Fruit fly (Drosophila melanogaster): Measurements from ENCODE around the gene CycJ.

Gene CycJ

dm6 chr3L:3450410-3450809, 15.8 kb upstream of the CycJ start (continued):
- TF ChIP-seq CG11723 (GFP tag; optimal IDR thresholded peaks at IDR 0.05), result no peak
- no peak for TF ChIP-seq bowl (GFP tag; IDR thresholded peaks at IDR 0.05)
- peak; percentile 21 for TF ChIP-seq CG8388 (GFP tag; optimal IDR thresholded peaks at IDR 0.05)
- TF ChIP-seq MTF-1 (GFP tag; optimal IDR thresholded peaks at IDR 0.05; ENCODE audit: borderline replicate concordance), result no peak
- TF ChIP-seq row (GFP tag; IDR thresholded peaks at IDR 0.05), result peak; percentile 71
- no peak for TF ChIP-seq Rx (GFP tag; IDR thresholded peaks at IDR 0.05)
- no peak for TF ChIP-seq CG15696 (tag; optimal IDR thresholded peaks at IDR 0.05)
- no peak for TF ChIP-seq CG6791 (GFP tag; IDR thresholded peaks at IDR 0.05; ENCODE audit: partially characterized antibody)
- TF ChIP-seq Oaz (GFP tag; IDR thresholded peaks at IDR 0.05), result no peak
- TF ChIP-seq Side (GFP tag; optimal IDR thresholded peaks at IDR 0.05), result no peak
- no peak for TF ChIP-seq Sry-β (GFP tag; optimal IDR thresholded peaks at IDR 0.05)
- no peak for TF ChIP-seq CG31365 (tag; optimal IDR thresholded peaks at IDR 0.05)
- TF ChIP-seq CG9727 (GFP tag; optimal IDR thresholded peaks at IDR 0.05), result peak; percentile 34
- 0 out of 2 replicates have a peak, but pooled peaks have one; percentile 40 for TF ChIP-seq Rfx (GFP tag; IDR thresholded peaks at IDR 0.05)
- TF ChIP-seq NK7.1 (GFP tag; optimal IDR thresholded peaks at IDR 0.05), result no peak
- peak; percentile 46 for TF ChIP-seq lilli (GFP tag; optimal IDR thresholded peaks at IDR 0.05)
- no peak for TF ChIP-seq CG1792 (GFP tag; optimal IDR thresholded peaks at IDR 0.05)
- TF ChIP-seq CG15269 (tag; optimal IDR thresholded peaks at IDR 0.05), result peak; percentile 65
- no peak for TF ChIP-seq tx (GFP tag; optimal IDR thresholded peaks at IDR 0.05)
- TF ChIP-seq Atf-2 (GFP tag; optimal IDR thresholded peaks at IDR 0.05), result peak; percentile 5
- no peak for TF ChIP-seq E2f2 (GFP tag; IDR thresholded peaks at IDR 0.05)
- TF ChIP-seq CG12155 (GFP tag; optimal IDR thresholded peaks at IDR 0.05), result no peak
- TF ChIP-seq CG18262 (tag; optimal IDR thresholded peaks at IDR 0.05), result peak; percentile 31
- no peak for TF ChIP-seq CG32767 (GFP tag; IDR thresholded peaks at IDR 0.05)
- peak; percentile 16 for TF ChIP-seq CG3281 (GFP tag; optimal IDR thresholded peaks at IDR 0.05)
- TF ChIP-seq Dll (GFP tag; IDR thresholded peaks at IDR 0.05; ENCODE audit: partially characterized antibody), result no peak
- TF ChIP-seq Vsx1 (GFP tag; optimal IDR thresholded peaks at IDR 0.05), result no peak
- TF ChIP-seq kah (GFP tag; optimal IDR thresholded peaks at IDR 0.05), result no peak
- no peak for TF ChIP-seq CG12769 (tag; optimal IDR thresholded peaks at IDR 0.05)
- peak; percentile 56 for TF ChIP-seq CG2678 (tag; optimal IDR thresholded peaks at IDR 0.05)
- TF ChIP-seq CG11247 (GFP tag; IDR thresholded peaks at IDR 0.05), result no peak
- TF ChIP-seq vvl (GFP tag; IDR thresholded peaks at IDR 0.05), result 0 out of 2 replicates have a peak, but pooled peaks have one; percentile 11
- no peak for TF ChIP-seq Dbx (GFP tag; IDR thresholded peaks at IDR 0.05)
- TF ChIP-seq CHES-1-like (GFP tag; optimal IDR thresholded peaks at IDR 0.05), result no peak
- no peak for TF ChIP-seq YL-1 (GFP tag; optimal IDR thresholded peaks at IDR 0.05)
- TF ChIP-seq Eip74EF (GFP tag; optimal IDR thresholded peaks at IDR 0.05), result peak in 1 of 2 experiments; percentile 57
- peak; percentile 44 for TF ChIP-seq fd3F (GFP tag; optimal IDR thresholded peaks at IDR 0.05)
- TF ChIP-seq fru (optimal IDR thresholded peaks at IDR 0.05), result no peak
- TF ChIP-seq tap (tag; optimal IDR thresholded peaks at IDR 0.05), result no peak
- no peak for TF ChIP-seq run (tag; optimal IDR thresholded peaks at IDR 0.05)
- TF ChIP-seq H2.0 (GFP tag; IDR thresholded peaks at IDR 0.05), result no peak
- TF ChIP-seq CTCF (GFP tag; optimal IDR thresholded peaks at IDR 0.05), result no peak
- no peak for TF ChIP-seq HmgZ (tag; optimal IDR thresholded peaks at IDR 0.05)
- no peak for TF ChIP-seq HLHmδ (GFP tag; optimal IDR thresholded peaks at IDR 0.05)
- TF ChIP-seq CG30431 (GFP tag; optimal IDR thresholded peaks at IDR 0.05), result no peak
- TF ChIP-seq Antp (GFP tag; optimal IDR thresholded peaks at IDR 0.05), result no peak
- TF ChIP-seq CG12659 (GFP tag; optimal IDR thresholded peaks at IDR 0.05), result peak; percentile 10
- no peak for TF ChIP-seq CG7928 (GFP tag; optimal IDR thresholded peaks at IDR 0.05)
- TF ChIP-seq CG30403 (GFP tag; optimal IDR thresholded peaks at IDR 0.05), result peak; percentile 47
- TF ChIP-seq CG31224 (GFP tag; IDR thresholded peaks at IDR 0.05), result no peak
- TF ChIP-seq en (GFP tag; optimal IDR thresholded peaks at IDR 0.05), result no peak
- peak; percentile 54 for TF ChIP-seq Xrp1 (GFP tag; IDR thresholded peaks at IDR 0.05)
- TF ChIP-seq CG4854 (GFP tag; optimal IDR thresholded peaks at IDR 0.05), result no peak
